Fruit fly (Drosophila melanogaster) whole organism, embryonic: Measurements from ENCODE around the gene CG13690.

Source experiments
- ATbp ChIP-seq: fragments of 200-800 bp; sonication (Bioruptor generic); optimal IDR thresholded peaks from 2 replicates; lab custom pipeline; 2017; ENCODE audit warnings: missing biosample characterization, mild to moderate bottlenecking, missing genetic modification characterization, missing genetic modification reagents
- CG10147 ChIP-seq: fragments of 200-800 bp; sonication (Bioruptor generic); optimal IDR thresholded peaks from 2 replicates; lab custom pipeline; 2019; ENCODE audit warnings: missing biosample characterization, mild to moderate bottlenecking, missing genetic modification characterization, moderate library complexity
- CG10431 ChIP-seq: fragments of 200-800 bp; sonication (Bioruptor generic); optimal IDR thresholded peaks from 3 replicates; lab custom pipeline; 2018; ENCODE audit warnings: missing biosample characterization, mild to moderate bottlenecking, missing genetic modification characterization
- CG10462 ChIP-seq: fragments of 200-800 bp; sonication (Bioruptor generic); optimal IDR thresholded peaks from 2 replicates; lab custom pipeline; 2016; ENCODE audit warnings: missing biosample characterization, missing genetic modification characterization
- CG11456 ChIP-seq: fragments of 200-800 bp; sonication (Bioruptor generic); IDR thresholded peaks from 3 replicates; pipeline ENCODE4 v1.3.6; 2022; ENCODE audit warnings: missing biosample characterization, missing genetic modification characterization
- CG11696 ChIP-seq: fragments of 200-800 bp; sonication (Bioruptor generic); IDR thresholded peaks from 2 replicates; pipeline ENCODE4 v1.3.6; 2022; ENCODE audit warnings: missing biosample characterization, missing genetic modification characterization
- CG13123 ChIP-seq: fragments of 200-800 bp; sonication (Bioruptor generic); optimal IDR thresholded peaks from 2 replicates; lab custom pipeline; 2016; ENCODE audit warnings: missing biosample characterization, missing genetic modification characterization
- CG13894 ChIP-seq: fragments of 200-800 bp; sonication (Bioruptor generic); optimal IDR thresholded peaks from 3 replicates; lab custom pipeline; 2018; ENCODE audit warnings: missing biosample characterization, mild to moderate bottlenecking, missing genetic modification characterization, moderate library complexity
- CG15073 ChIP-seq: fragments of 200-800 bp; sonication (Bioruptor generic); optimal IDR thresholded peaks from 2 replicates; lab custom pipeline; 2016; ENCODE audit warnings: missing biosample characterization, missing genetic modification characterization
- CG2875 ChIP-seq: fragments of 200-800 bp; sonication (Bioruptor generic); optimal IDR thresholded peaks from 2 replicates; lab custom pipeline; 2017; ENCODE audit warnings: missing biosample characterization, mild to moderate bottlenecking, missing genetic modification characterization, missing genetic modification reagents
- CG30403 ChIP-seq: fragments of 200-800 bp; sonication (Bioruptor generic); optimal IDR thresholded peaks from 3 replicates; lab custom pipeline; 2016; ENCODE audit warnings: missing biosample characterization, missing genetic modification characterization
- CG31365 ChIP-seq: fragments of 200-800 bp; sonication (Bioruptor generic); optimal IDR thresholded peaks from 2 replicates; lab custom pipeline; 2018; ENCODE audit warnings: missing biosample characterization, mild to moderate bottlenecking, missing genetic modification characterization
- CG32532 ChIP-seq: fragments of 200-800 bp; sonication (Bioruptor generic); IDR thresholded peaks from 2 replicates; pipeline ENCODE4 v1.3.6; 2022; ENCODE audit warnings: missing biosample characterization, missing genetic modification characterization
- CG42726 ChIP-seq: fragments of 200-800 bp; sonication (Bioruptor generic); IDR thresholded peaks from 2 replicates; pipeline ENCODE4 v1.3.6; 2022; ENCODE audit warnings: missing biosample characterization, missing genetic modification characterization; ENCODE audit not compliant: partially characterized antibody
- CG5953 ChIP-seq: fragments of 200-800 bp; sonication (Bioruptor generic); IDR thresholded peaks from 2 replicates; pipeline ENCODE4 v1.3.6; 2022; ENCODE audit warnings: missing biosample characterization, missing genetic modification characterization
- CG6654 ChIP-seq: fragments of 200-800 bp; sonication (Bioruptor generic); optimal IDR thresholded peaks from 2 replicates; lab custom pipeline; 2017; ENCODE audit warnings: missing biosample characterization, mild to moderate bottlenecking, missing genetic modification characterization
- CG6765 ChIP-seq: fragments of 200-800 bp; sonication (Bioruptor generic); optimal IDR thresholded peaks from 3 replicates; lab custom pipeline; 2017; ENCODE audit warnings: missing biosample characterization, mild to moderate bottlenecking, missing genetic modification characterization
- CG9609 ChIP-seq: fragments of 200-800 bp; sonication (Bioruptor generic); optimal IDR thresholded peaks from 3 replicates; lab custom pipeline; 2016; ENCODE audit warnings: missing biosample characterization, missing genetic modification characterization
- Camta ChIP-seq: fragments of 200-800 bp; sonication (Bioruptor generic); optimal IDR thresholded peaks from 2 replicates; lab custom pipeline; 2016; ENCODE audit warnings: missing biosample characterization, missing genetic modification characterization
- Dbx ChIP-seq: fragments of 200-800 bp; sonication (Bioruptor generic); IDR thresholded peaks from 3 replicates; pipeline ENCODE4 v1.3.6; 2022; ENCODE audit warnings: missing biosample characterization, missing genetic modification characterization
- Ets97D ChIP-seq: fragments of 200-800 bp; sonication (Bioruptor generic); optimal IDR thresholded peaks from 3 replicates; lab custom pipeline; 2016; ENCODE audit warnings: missing biosample characterization, missing genetic modification characterization
- Fer1 ChIP-seq: fragments of 200-800 bp; sonication (Bioruptor generic); optimal IDR thresholded peaks from 2 replicates; lab custom pipeline; 2017; ENCODE audit warnings: missing biosample characterization, mild to moderate bottlenecking, missing genetic modification characterization
- H2.0 ChIP-seq: fragments of 200-800 bp; sonication (Bioruptor generic); IDR thresholded peaks from 2 replicates; pipeline ENCODE4 v1.3.6; 2022; ENCODE audit warnings: missing biosample characterization, missing genetic modification characterization
- Lpt ChIP-seq: fragments of >200 bp; optimal IDR thresholded peaks from 2 replicates; lab custom pipeline; 2018; ENCODE audit warnings: missing biosample characterization, missing genetic modification characterization
- Mad ChIP-seq: fragments of 200-800 bp; sonication (Bioruptor generic); optimal IDR thresholded peaks from 2 replicates; lab custom pipeline; 2016; ENCODE audit warnings: missing biosample characterization, missing genetic modification characterization
- Neu2 ChIP-seq: fragments of 200-800 bp; sonication (Bioruptor generic); optimal IDR thresholded peaks from 3 replicates; lab custom pipeline; 2016; ENCODE audit warnings: missing biosample characterization, missing genetic modification characterization, borderline replicate concordance
- Opbp ChIP-seq: fragments of 200-800 bp; sonication (Bioruptor generic); IDR thresholded peaks from 3 replicates; pipeline ENCODE4 v1.3.6; 2022; ENCODE audit warnings: missing biosample characterization, missing genetic modification characterization; ENCODE audit not compliant: partially characterized antibody
- ab ChIP-seq: fragments of 200-800 bp; sonication (Bioruptor generic); optimal IDR thresholded peaks from 2 replicates; lab custom pipeline; 2016; ENCODE audit warnings: missing biosample characterization, missing genetic modification characterization
- ap ChIP-seq: fragments of 200-800 bp; sonication (Bioruptor generic); IDR thresholded peaks from 2 replicates; pipeline ENCODE4 v1.3.6; 2022; ENCODE audit warnings: missing biosample characterization, missing genetic modification characterization
- ase ChIP-seq: fragments of 200-800 bp; sonication (Bioruptor generic); IDR thresholded peaks from 3 replicates; pipeline ENCODE4 v1.3.6; 2022; ENCODE audit warnings: missing biosample characterization, missing genetic modification characterization
- ash1 ChIP-seq: fragments of 200-800 bp; sonication (Bioruptor generic); optimal IDR thresholded peaks from 2 replicates; lab custom pipeline; 2018; ENCODE audit warnings: missing biosample characterization, mild to moderate bottlenecking, missing genetic modification characterization
- ato ChIP-seq: fragments of 200-800 bp; sonication (Bioruptor generic); IDR thresholded peaks from 2 replicates; pipeline ENCODE4 v1.3.6; 2022; ENCODE audit warnings: missing biosample characterization, missing genetic modification characterization; ENCODE audit not compliant: partially characterized antibody
- chif ChIP-seq, 2 experiments: fragments of 200-800 bp; sonication (Bioruptor generic); optimal IDR thresholded peaks; 3 replicates each; lab custom pipeline; 2016; ENCODE audit warnings: missing biosample characterization in 2 of 2, missing genetic modification characterization in 2 of 2
- chn ChIP-seq: fragments of 200-800 bp; sonication (Bioruptor generic); optimal IDR thresholded peaks from 2 replicates; lab custom pipeline; 2016; ENCODE audit warnings: missing biosample characterization, missing genetic modification characterization
- da ChIP-seq: fragments of 200-800 bp; sonication (Bioruptor generic); optimal IDR thresholded peaks from 2 replicates; lab custom pipeline; 2016; ENCODE audit warnings: missing biosample characterization, missing genetic modification characterization
- fd102C ChIP-seq: fragments of 200-800 bp; sonication (Bioruptor generic); optimal IDR thresholded peaks from 2 replicates; lab custom pipeline; 2018; ENCODE audit warnings: missing biosample characterization, mild to moderate bottlenecking, missing genetic modification characterization, moderate library complexity
- ind ChIP-seq: fragments of 200-800 bp; sonication (Bioruptor generic); optimal IDR thresholded peaks from 3 replicates; lab custom pipeline; 2016; ENCODE audit warnings: missing biosample characterization, missing genetic modification characterization
- inv ChIP-seq: fragments of 200-800 bp; sonication (Bioruptor generic); IDR thresholded peaks from 2 replicates; pipeline ENCODE4 v1.3.6; 2022; ENCODE audit warnings: missing biosample characterization, missing genetic modification characterization; ENCODE audit not compliant: partially characterized antibody
- lab ChIP-seq: fragments of 200-800 bp; sonication (Bioruptor generic); optimal IDR thresholded peaks from 3 replicates; lab custom pipeline; 2017; ENCODE audit warnings: missing biosample characterization, missing genetic modification characterization, mild to moderate bottlenecking, moderate library complexity, missing genetic modification reagents
- pum ChIP-seq: fragments of 200-800 bp; sonication (Bioruptor generic); optimal IDR thresholded peaks from 2 replicates; lab custom pipeline; 2016; ENCODE audit warnings: missing biosample characterization, missing genetic modification characterization
- ro ChIP-seq: fragments of 200-800 bp; sonication (Bioruptor generic); IDR thresholded peaks from 2 replicates; pipeline ENCODE4 v1.3.6; 2022; ENCODE audit warnings: missing biosample characterization, missing genetic modification characterization
- run ChIP-seq: fragments of 200-800 bp; sonication (Bioruptor generic); optimal IDR thresholded peaks from 3 replicates; lab custom pipeline; 2018; ENCODE audit warnings: missing biosample characterization, mild to moderate bottlenecking, missing genetic modification characterization
- salm ChIP-seq: fragments of 200-800 bp; sonication (Bioruptor generic); optimal IDR thresholded peaks from 2 replicates; lab custom pipeline; 2018; ENCODE audit warnings: missing biosample characterization, mild to moderate bottlenecking, missing genetic modification characterization
- sd ChIP-seq: fragments of 200-800 bp; sonication (Bioruptor generic); optimal IDR thresholded peaks from 3 replicates; lab custom pipeline; 2018; ENCODE audit warnings: missing biosample characterization, mild to moderate bottlenecking, missing genetic modification characterization, moderate library complexity
- sens ChIP-seq: fragments of 200-800 bp; sonication (Bioruptor generic); peaks from one replicate; lab custom pipeline; 2016; ENCODE audit warnings: missing biosample characterization, missing genetic modification characterization
- sima ChIP-seq: fragments of 200-800 bp; sonication (Bioruptor generic); optimal IDR thresholded peaks from 2 replicates; lab custom pipeline; 2016; ENCODE audit warnings: missing biosample characterization, missing genetic modification characterization
- slbo ChIP-seq: fragments of 200-800 bp; sonication (Bioruptor generic); IDR thresholded peaks from 2 replicates; pipeline ENCODE4 v1.3.6; 2022; ENCODE audit warnings: missing biosample characterization, missing genetic modification characterization
- toy ChIP-seq: fragments of 200-800 bp; sonication (Bioruptor generic); IDR thresholded peaks from 2 replicates; pipeline ENCODE4 v1.3.6; 2022; ENCODE audit warnings: missing biosample characterization, missing genetic modification characterization
- ttk ChIP-seq: fragments of 200-800 bp; sonication (Bioruptor generic); IDR thresholded peaks from 2 replicates; pipeline ENCODE4 v2.1.2; 2022; ENCODE audit warnings: missing biosample characterization, missing genetic modification characterization
- unc-4 ChIP-seq: fragments of 200-800 bp; sonication (Bioruptor generic); IDR thresholded peaks from 2 replicates; pipeline ENCODE4 v1.3.6; 2022; ENCODE audit warnings: missing biosample characterization, missing genetic modification characterization; ENCODE audit not compliant: partially characterized antibody
- yki ChIP-seq: fragments of >200 bp; optimal IDR thresholded peaks from 3 replicates; lab custom pipeline; 2018
- zen ChIP-seq: fragments of 200-800 bp; sonication (Bioruptor generic); optimal IDR thresholded peaks from 3 replicates; lab custom pipeline; 2018; ENCODE audit warnings: missing biosample characterization, mild to moderate bottlenecking, missing genetic modification characterization, moderate library complexity

The CG13690 gene

DNA sequence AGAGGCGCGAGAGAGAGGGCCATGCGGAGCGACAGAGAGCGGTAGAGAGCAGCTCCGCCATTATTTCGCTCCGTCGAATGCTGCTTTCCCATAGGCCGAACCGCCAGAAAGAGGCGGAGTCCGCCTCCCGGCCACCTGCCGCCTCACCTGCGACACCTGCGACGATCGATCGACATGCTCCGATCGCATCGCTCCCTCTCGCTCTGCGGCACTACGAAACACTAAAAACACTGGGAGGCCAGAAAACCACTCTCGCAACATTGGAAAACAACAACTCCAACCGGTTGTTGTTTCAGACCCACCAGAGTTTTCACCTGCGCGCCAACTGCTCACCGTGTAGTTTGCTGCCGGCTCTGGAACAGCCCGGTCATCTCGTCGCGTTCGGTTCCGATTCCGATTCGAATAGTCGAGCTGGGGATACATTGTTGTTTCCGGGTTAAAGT lies 41.7 kb downstream of the CG13690 start, which contains the start of gene al (continued):
- TF ChIP-seq ap (GFP tag; lab: Robert Waterston, UW) (no peak), CG15073 (no peak), pum (no peak), CG6654 (GFP tag; lab: Kevin White, UChicago) (no peak), Opbp (GFP tag; lab: Robert Waterston, UW) (no peak), CG10147 (GFP tag; lab: Kevin White, UChicago) (no peak), CG5953 (GFP tag; lab: Robert Waterston, UW) (no peak), CG9609 (no peak), sd (peak; percentile 13), CG42726 (GFP tag; lab: Robert Waterston, UW) (0 out of 2 replicates have a peak, but pooled peaks have one; percentile 12), ab (GFP tag; lab: Kevin White, UChicago) (no peak), salm (tag; lab: Kevin White, UChicago) (no peak), ato (GFP tag; lab: Robert Waterston, UW) (no peak), yki (lab: Kevin White, UChicago) (no peak), chif (GFP tag; optimal IDR thresholded peaks at IDR 0.05; lab: Kevin White, UChicago) (no peak), chn (GFP tag; lab: Kevin White, UChicago) (no peak), H2.0 (no peak), CG11696 (no peak), CG31365 (tag; lab: Kevin White, UChicago) (no peak), ash1 (GFP tag; lab: Kevin White, UChicago) (peak; percentile 16), CG32532 (GFP tag; lab: Robert Waterston, UW) (peak; percentile 17; the same call in 1 of the 2 replicates), Neu2 (GFP tag; lab: Kevin White, UChicago) (no peak), ase (GFP tag; lab: Robert Waterston, UW) (no peak), lab (GFP tag; lab: Kevin White, UChicago) (no peak), CG10431 (GFP tag; lab: Kevin White, UChicago) (no peak), slbo (no peak), Ets97D (GFP tag; lab: Kevin White, UChicago) (no peak), toy (GFP tag; lab: Robert Waterston, UW) (no peak), unc-4 (no peak), Lpt (GFP tag; lab: Kevin White, UChicago) (no peak), sima (GFP tag; lab: Kevin White, UChicago) (no peak), Fer1 (no peak), ttk (no peak), sens (peak; percentile 12), Dbx (GFP tag; lab: Robert Waterston, UW) (no peak), ATbp (no peak), Camta (GFP tag; lab: Kevin White, UChicago) (no peak), fd102C (GFP tag; lab: Kevin White, UChicago) (no peak), da (GFP tag; lab: Kevin White, UChicago) (peak; percentile 17), zen (no peak), CG2875 (no peak), Mad (GFP tag; lab: Kevin White, UChicago) (no peak), ind (GFP tag; lab: Kevin White, UChicago) (no peak), run (no peak), ro (GFP tag; lab: Robert Waterston, UW) (no peak), inv (GFP tag; lab: Robert Waterston, UW) (no peak), CG11456 (GFP tag; lab: Robert Waterston, UW) (no peak), CG30403 (GFP tag; lab: Kevin White, UChicago) (no peak), CG13894 (tag; lab: Kevin White, UChicago) (no peak), CG10462 (no peak), CG6765 (no peak), CG13123 (GFP tag; lab: Kevin White, UChicago) (no peak)
